Worm (Caenorhabditis elegans) whole organism, midembryonic: ENCODE measurements around the gene K08D8.7.

Source experiments
- T22C8.4 ChIP-seq: fragments of 200-800 bp; sonication (Bioruptor generic); IDR thresholded peaks from 2 replicates; pipeline ENCODE4 v1.3.6; 2022; ENCODE audit warnings: missing genetic modification characterization, missing compliant biosample characterization
- cog-1 ChIP-seq: sonication (generic microtip); optimal IDR thresholded peaks from 2 replicates; lab custom pipeline; 2016; ENCODE audit warnings: missing genetic modification characterization, missing compliant biosample characterization
- flt-1 ChIP-seq: fragments of 200-800 bp; sonication (Bioruptor generic); IDR thresholded peaks from 2 replicates; pipeline ENCODE4 v1.3.6; 2022; ENCODE audit warnings: missing genetic modification characterization, missing compliant biosample characterization
- klf-2 ChIP-seq: fragments of 200-800 bp; sonication (Bioruptor generic); conservative IDR thresholded peaks from 2 replicates; pipeline ENCODE4 v1.3.6; 2022; ENCODE audit warnings: missing genetic modification reagents, missing genetic modification characterization, missing compliant biosample characterization
- med-1 ChIP-seq: sonication (generic microtip); optimal IDR thresholded peaks from 2 replicates; lab custom pipeline; 2017; ENCODE audit warnings: missing genetic modification characterization, mild to moderate bottlenecking, missing compliant biosample characterization, antibody characterized with exemption, missing genetic modification reagents; ENCODE audit not compliant: insufficient read depth
- ref-1 ChIP-seq: fragments of 200-800 bp; sonication (Bioruptor generic); conservative IDR thresholded peaks from 2 replicates; pipeline ENCODE4 v1.3.6; 2022; ENCODE audit warnings: missing genetic modification reagents, missing genetic modification characterization, missing compliant biosample characterization
- tab-1 ChIP-seq: fragments of 200-800 bp; sonication (Bioruptor generic); IDR thresholded peaks from 2 replicates; pipeline ENCODE4 v1.3.6; 2022; ENCODE audit warnings: missing genetic modification characterization, missing compliant biosample characterization
- ztf-23 ChIP-seq: fragments of 200-800 bp; sonication (Bioruptor generic); IDR thresholded peaks from 2 replicates; pipeline ENCODE4 v1.3.6; 2022; ENCODE audit warnings: missing genetic modification reagents, missing genetic modification characterization, missing compliant biosample characterization
- ztf-29 ChIP-seq: fragments of 200-800 bp; sonication (Bioruptor generic); IDR thresholded peaks from 2 replicates; pipeline ENCODE4 v1.3.6; 2022; ENCODE audit warnings: missing genetic modification reagents, missing genetic modification characterization, missing compliant biosample characterization

The K08D8.7 gene

ce11 chrIV:12924332-12924731, 27.7 kb downstream of the K08D8.7 start, which contains the start of gene srlf-4:
srlf-4 (minus strand) TSS chrIV:12924432.
- no peak for TF ChIP-seq ztf-23 (GFP tag; lab: Robert Waterston, UW)
- no peak for TF ChIP-seq cog-1
- no peak for TF ChIP-seq flt-1 (GFP tag; lab: Robert Waterston, UW)
- TF ChIP-seq klf-2 (GFP tag; lab: Robert Waterston, UW), result no peak
- no peak for TF ChIP-seq ref-1

ce11 chrIV:12926639-12927038, 30.0 kb downstream of the K08D8.7 start, which contains the start of gene srlf-5:
srlf-5 (minus strand) TSS chrIV:12926739.
- TF ChIP-seq flt-1 (GFP tag; lab: Robert Waterston, UW) (no peak), med-1 (GFP tag; lab: Kevin White, UChicago) (no peak), T22C8.4 (GFP tag; lab: Robert Waterston, UW) (no peak), cog-1 (no peak), klf-2 (GFP tag; lab: Robert Waterston, UW) (no peak), tab-1 (GFP tag; lab: Robert Waterston, UW) (no peak), ztf-29 (no peak), ztf-23 (GFP tag; lab: Robert Waterston, UW) (no peak), ref-1 (no peak)

- TF ChIP-seq ztf-29 (no peak), klf-2 (GFP tag; lab: Robert Waterston, UW) (no peak), med-1 (GFP tag; lab: Kevin White, UChicago) (no peak), tab-1 (GFP tag; lab: Robert Waterston, UW) (no peak), ztf-23 (GFP tag; lab: Robert Waterston, UW) (no peak), cog-1 (no peak), ref-1 (no peak)
Observed at ce11 chrIV:12936221-12936776, 39.7 kb downstream of the K08D8.7 start, which contains the start of the genes cld-1 and dod-21. cld-1 (minus strand) TSS chrIV:12936271. dod-21 (plus strand) TSS chrIV:12936738.

DNA sequence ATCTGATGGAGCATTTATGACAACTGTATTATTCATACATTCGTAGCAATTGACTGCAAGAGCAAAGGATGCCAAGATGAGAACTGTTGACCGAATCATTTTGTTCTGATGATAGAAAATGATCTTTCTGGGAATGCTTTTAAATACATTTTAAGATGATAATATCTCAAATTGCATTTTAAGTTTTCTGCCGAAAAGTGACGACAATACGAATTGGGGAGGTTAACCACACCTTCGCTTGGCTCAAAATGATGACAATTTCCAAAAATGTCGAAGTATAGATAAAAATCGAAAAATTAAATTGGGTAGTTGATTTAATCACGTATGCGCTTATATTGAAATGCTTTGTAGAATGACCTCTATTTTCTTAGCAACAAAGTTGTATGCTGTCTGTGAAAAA, 44.6 kb downstream of the K08D8.7 start, which contains the start of gene dod-24:
TSS of gene dod-24 (minus strand) at position 101 of the 400 bp plus-strand sequence.
- TF ChIP-seq klf-2 (GFP tag; lab: Robert Waterston, UW), result no peak
- TF ChIP-seq cog-1, result no peak
- no peak for TF ChIP-seq flt-1 (GFP tag; lab: Robert Waterston, UW)
- no peak for TF ChIP-seq med-1 (GFP tag; lab: Kevin White, UChicago)
- TF ChIP-seq ztf-29, result no peak
- TF ChIP-seq tab-1 (GFP tag; lab: Robert Waterston, UW), result no peak
- TF ChIP-seq ref-1, result no peak
- TF ChIP-seq ztf-23 (GFP tag; lab: Robert Waterston, UW), result no peak
- no peak for TF ChIP-seq T22C8.4 (GFP tag; lab: Robert Waterston, UW)

DNA sequence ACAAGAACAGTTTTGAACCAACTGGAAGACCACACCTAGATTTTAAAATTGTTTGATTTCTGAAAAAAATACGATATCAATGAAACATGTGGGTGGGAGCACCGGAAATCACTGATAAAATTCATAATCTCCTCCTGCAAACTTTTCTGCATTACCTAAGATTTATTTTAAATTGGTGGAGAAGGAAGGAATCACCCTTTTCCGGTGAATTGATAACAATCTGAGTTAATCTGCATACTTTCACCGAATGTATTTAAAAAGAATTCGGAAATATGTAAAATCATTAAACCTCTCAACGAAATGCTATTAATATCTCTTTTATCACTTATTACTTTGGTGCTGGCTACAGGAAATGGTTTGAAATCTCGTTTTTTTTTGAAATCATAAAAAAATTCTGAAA, 46.0 kb downstream of the K08D8.7 start, which contains the start of gene dct-19:
TSS of gene dct-19 (plus strand) at position 301 of the 400 bp plus-strand sequence.
- TF ChIP-seq flt-1 (GFP tag; lab: Robert Waterston, UW) (no peak), T22C8.4 (GFP tag; lab: Robert Waterston, UW) (no peak), klf-2 (GFP tag; lab: Robert Waterston, UW) (no peak), med-1 (GFP tag; lab: Kevin White, UChicago) (no peak), ref-1 (no peak), ztf-23 (GFP tag; lab: Robert Waterston, UW) (no peak), tab-1 (GFP tag; lab: Robert Waterston, UW) (no peak), cog-1 (no peak), ztf-29 (no peak)

- TF ChIP-seq med-1 (GFP tag; lab: Kevin White, UChicago), result no peak
- TF ChIP-seq tab-1 (GFP tag; lab: Robert Waterston, UW), result no peak
- TF ChIP-seq ztf-29, result no peak
- TF ChIP-seq T22C8.4 (GFP tag; lab: Robert Waterston, UW), result no peak
- TF ChIP-seq ref-1, result no peak
- TF ChIP-seq klf-2 (GFP tag; lab: Robert Waterston, UW), result no peak
- TF ChIP-seq ztf-23 (GFP tag; lab: Robert Waterston, UW), result no peak
- TF ChIP-seq cog-1, result no peak
- TF ChIP-seq flt-1 (GFP tag; lab: Robert Waterston, UW), result no peak
Observed at ce11 chrIV:12946488-12946887, 49.9 kb downstream of the K08D8.7 start, which contains the start of gene F55G11.1. F55G11.1 (minus strand) TSS chrIV:12946588.
